Worm (Caenorhabditis elegans) whole organism, young adult: ENCODE data around the gene R04D3.2.

Experiments used
- Y56A3A.18 ChIP-seq: fragments of 200-800 bp; sonication (Bioruptor generic); IDR thresholded peaks from 2 replicates; pipeline ENCODE4 v1.3.6; 2022; ENCODE audit warnings: missing genetic modification reagents, missing genetic modification characterization, missing compliant biosample characterization
- ama-1 ChIP-seq, 3 experiments: fragments of 150-350 bp in 1 of 3; sonication (generic microtip) in 2 of 3; optimal IDR thresholded peaks; 2 replicates each; lab custom pipeline; 2014 to 2018; ENCODE audit warnings: missing biosample characterization in 2 of 3, missing genetic modification characterization in 2 of 3, missing genetic modification reagents in 2 of 3
- cebp-1 ChIP-seq, 2 experiments: fragments of 200-800 bp in 1 of 2; sonication (Bioruptor generic) in 1 of 2; sonication (generic microtip) in 1 of 2; IDR thresholded peaks in 1 of 2; optimal IDR thresholded peaks in 1 of 2; 2 replicates each; pipeline versions ENCODE4 v1.3.6 to Lab custom; 2017 to 2022; ENCODE audit warnings: missing compliant biosample characterization in 2 of 2, missing genetic modification characterization in 2 of 2, mild to moderate bottlenecking in 1 of 2, missing genetic modification reagents in 1 of 2, moderate library complexity in 1 of 2
- ceh-100 ChIP-seq: fragments of 200-800 bp; sonication (Bioruptor generic); IDR thresholded peaks from 2 replicates; pipeline ENCODE4 v1.3.6; 2022; ENCODE audit warnings: missing genetic modification reagents, missing genetic modification characterization, missing compliant biosample characterization
- ets-4 ChIP-seq: fragments of 200-800 bp; sonication (Bioruptor generic); optimal IDR thresholded peaks from 2 replicates; lab custom pipeline; 2018; ENCODE audit warnings: mild to moderate bottlenecking, missing genetic modification characterization, missing compliant biosample characterization
- hmg-1.2 ChIP-seq: fragments of 200-800 bp; sonication (Bioruptor generic); IDR thresholded peaks from 2 replicates; pipeline ENCODE4 v1.3.6; 2022; ENCODE audit warnings: missing genetic modification reagents, missing genetic modification characterization, missing compliant biosample characterization
- hsf-1 ChIP-seq: fragments of 200-800 bp; sonication (Bioruptor generic); IDR thresholded peaks from 2 replicates; pipeline ENCODE4 v1.3.6; 2022; ENCODE audit warnings: missing genetic modification reagents, missing genetic modification characterization, missing compliant biosample characterization
- let-526 ChIP-seq: fragments of 200-800 bp; sonication (Bioruptor generic); IDR thresholded peaks from 2 replicates; pipeline ENCODE4 v1.3.6; 2022; ENCODE audit warnings: missing genetic modification reagents, missing genetic modification characterization, missing compliant biosample characterization
- lsl-1 ChIP-seq: fragments of 200-800 bp; sonication (Bioruptor generic); optimal IDR thresholded peaks from 2 replicates; lab custom pipeline; 2018; ENCODE audit warnings: mild to moderate bottlenecking, missing genetic modification characterization, moderate library complexity, missing compliant biosample characterization
- nfya-1 ChIP-seq: sonication (generic microtip); optimal IDR thresholded peaks from 2 replicates; lab custom pipeline; 2017; ENCODE audit warnings: antibody characterized with exemption, missing compliant biosample characterization, missing genetic modification characterization, borderline replicate concordance; ENCODE audit not compliant: insufficient read depth
- snpc-4 ChIP-seq, 5 experiments: fragments of 150-350 bp in 1 of 5; sonication (generic microtip) in 4 of 5; optimal IDR thresholded peaks; 2 replicates each; lab custom pipeline; 2014 to 2018; ENCODE audit warnings: missing genetic modification characterization in 5 of 5, missing biosample characterization in 3 of 5, antibody characterized with exemption in 2 of 5, mild to moderate bottlenecking in 2 of 5, missing compliant biosample characterization in 2 of 5, missing genotype in 2 of 5, moderate library complexity in 2 of 5, missing genetic modification reagents in 1 of 5
- tbp1 ChIP-seq: fragments of 200-800 bp; sonication (Bioruptor generic); optimal IDR thresholded peaks from 2 replicates; lab custom pipeline; 2018; ENCODE audit warnings: mild to moderate bottlenecking, missing genetic modification characterization, missing compliant biosample characterization
- unc-62 ChIP-seq: fragments of 150-350 bp; optimal IDR thresholded peaks from 2 replicates; lab custom pipeline; 2014; ENCODE audit warnings: missing biosample characterization, missing genetic modification reagents, missing genetic modification characterization

- TF ChIP-seq ceh-100 (GFP tag; lab: Robert Waterston, UW): no peak
- TF ChIP-seq Y56A3A.18 (GFP tag; lab: Robert Waterston, UW): no peak
- no peak for TF ChIP-seq hmg-1.2 (GFP tag; lab: Robert Waterston, UW)
- TF ChIP-seq ama-1 (optimal IDR thresholded peaks at IDR 0.05; lab: Kevin White, UChicago): no peak
- no peak for TF ChIP-seq ama-1 (GFP tag; optimal IDR thresholded peaks at IDR 0.05; lab: Kevin White, UChicago)
- no peak for TF ChIP-seq nfya-1 (tag; lab: Kevin White, UChicago)
- no peak for TF ChIP-seq tbp1
- TF ChIP-seq unc-62 (GFP tag; lab: Kevin White, UChicago): no peak
- no peak for TF ChIP-seq snpc-4 (GFP tag; optimal IDR thresholded peaks at IDR 0.05; lab: Kevin White, UChicago)
- TF ChIP-seq snpc-4 (tag; optimal IDR thresholded peaks at IDR 0.05; lab: Kevin White, UChicago): no peak
- no peak for TF ChIP-seq let-526
- no peak for TF ChIP-seq hsf-1 (GFP tag; lab: Robert Waterston, UW)
- no peak for TF ChIP-seq lsl-1 (GFP tag; lab: Kevin White, UChicago)
- no peak for TF ChIP-seq ets-4 (GFP tag; lab: Kevin White, UChicago)
- no peak for TF ChIP-seq cebp-1 (GFP tag; IDR thresholded peaks at IDR 0.05; lab: Robert Waterston, UW)
- TF ChIP-seq cebp-1 (tag; optimal IDR thresholded peaks at IDR 0.05; lab: Kevin White, UChicago): no peak
These were observed 24.2 kb downstream of the R04D3.2 start, which contains the start of gene K09A11.1 for ce11 chrX:13262195-13262594.
